Worm (Caenorhabditis elegans) whole organism, late embryonic: ENCODE measurements around the gene Y45G5AM.6.

Experiments
- Y22D7AL.16 ChIP-seq: sonication (generic microtip); optimal IDR thresholded peaks from 2 replicates; lab custom pipeline; 2016; ENCODE audit warnings: missing genetic modification characterization, missing compliant biosample characterization
- ama-1 ChIP-seq: fragments of 150-350 bp; optimal IDR thresholded peaks from 2 replicates; lab custom pipeline; 2014
- ceh-31 ChIP-seq: sonication (generic microtip); optimal IDR thresholded peaks from 2 replicates; lab custom pipeline; 2016; ENCODE audit warnings: missing genetic modification characterization, missing compliant biosample characterization
- dve-1 ChIP-seq: sonication (generic microtip); optimal IDR thresholded peaks from 2 replicates; lab custom pipeline; 2017; ENCODE audit warnings: antibody characterized with exemption, mild to moderate bottlenecking, missing genetic modification characterization, missing compliant biosample characterization
- elt-2 ChIP-seq: sonication (generic microtip); optimal IDR thresholded peaks from 2 replicates; lab custom pipeline; 2016; ENCODE audit warnings: missing genetic modification reagents, missing genetic modification characterization, missing compliant biosample characterization
- ets-4 ChIP-seq: sonication (generic microtip); optimal IDR thresholded peaks from 2 replicates; lab custom pipeline; 2016; ENCODE audit warnings: missing genetic modification characterization, missing compliant biosample characterization
- gmeb-2 ChIP-seq: sonication (generic microtip); optimal IDR thresholded peaks from 2 replicates; lab custom pipeline; 2016; ENCODE audit warnings: missing genetic modification characterization, inconsistent platforms, missing compliant biosample characterization
- hlh-15 ChIP-seq: sonication (generic microtip); optimal IDR thresholded peaks from 2 replicates; lab custom pipeline; 2016; ENCODE audit warnings: missing genetic modification characterization, missing compliant biosample characterization
- lim-6 ChIP-seq: sonication (generic microtip); optimal IDR thresholded peaks from 2 replicates; lab custom pipeline; 2016; ENCODE audit warnings: missing genetic modification characterization, missing compliant biosample characterization
- nfya-1 ChIP-seq: sonication (generic microtip); optimal IDR thresholded peaks from 2 replicates; lab custom pipeline; 2017; ENCODE audit warnings: missing genetic modification characterization, mild to moderate bottlenecking, missing compliant biosample characterization, antibody characterized with exemption, moderate library complexity
- pag-3 ChIP-seq: sonication (generic microtip); optimal IDR thresholded peaks from 2 replicates; lab custom pipeline; 2016; ENCODE audit warnings: missing compliant biosample characterization, missing genetic modification characterization, borderline replicate concordance
- tbx-2 ChIP-seq: sonication (generic microtip); optimal IDR thresholded peaks from 2 replicates; lab custom pipeline; 2016; ENCODE audit warnings: missing genetic modification characterization, missing compliant biosample characterization
- unc-55 ChIP-seq: sonication (generic microtip); optimal IDR thresholded peaks from 2 replicates; lab custom pipeline; 2017; ENCODE audit warnings: missing biosample characterization, missing genetic modification reagents, missing genetic modification characterization

DNA sequence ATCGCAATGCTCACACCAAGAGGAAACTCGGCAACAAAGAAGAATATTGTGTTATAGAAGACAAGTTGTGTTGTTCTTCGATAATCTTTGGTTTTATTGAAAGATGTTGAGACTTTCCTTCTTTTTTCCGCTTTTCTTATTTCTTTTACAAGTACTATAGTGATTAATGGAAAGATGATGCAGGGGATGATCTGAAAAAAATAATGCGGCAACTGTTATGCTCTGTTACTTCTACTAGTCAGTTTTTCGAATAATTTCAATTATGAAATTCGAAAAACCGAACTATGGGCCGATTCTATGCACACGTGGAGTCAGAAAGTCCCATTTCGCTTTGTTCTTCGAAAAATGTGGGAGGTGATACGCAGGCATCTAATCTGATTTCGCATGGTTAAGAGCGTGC, 45.4 kb downstream of the Y45G5AM.6 start:
- TF ChIP-seq tbx-2, result no peak
- TF ChIP-seq gmeb-2 (tag; lab: Kevin White, UChicago), result no peak
- no peak for TF ChIP-seq ceh-31
- no peak for TF ChIP-seq pag-3 (tag; lab: Kevin White, UChicago)
- no peak for TF ChIP-seq elt-2 (tag; lab: Kevin White, UChicago)
- TF ChIP-seq nfya-1 (tag; lab: Kevin White, UChicago), result no peak
- TF ChIP-seq dve-1 (tag; lab: Kevin White, UChicago), result no peak
- no peak for TF ChIP-seq ama-1 (lab: Kevin White, UChicago)
- TF ChIP-seq hlh-15, result no peak
- TF ChIP-seq ets-4 (tag; lab: Kevin White, UChicago), result no peak
- no peak for TF ChIP-seq lim-6 (tag; lab: Kevin White, UChicago)
- TF ChIP-seq unc-55 (GFP tag; lab: Kevin White, UChicago), result no peak
- TF ChIP-seq Y22D7AL.16 (tag; lab: Kevin White, UChicago), result no peak
